Worm (Caenorhabditis elegans) whole organism, L1 larva: ENCODE data around the gene C52B9.10.

Experiments
- C16A3.4 ChIP-seq: fragments of 150-350 bp; optimal IDR thresholded peaks from 2 replicates; lab custom pipeline; 2014; ENCODE audit warnings: missing biosample characterization, missing genetic modification characterization
- F16B12.6 ChIP-seq: fragments of 150-350 bp; optimal IDR thresholded peaks from 2 replicates; lab custom pipeline; 2014; ENCODE audit warnings: missing biosample characterization, missing genetic modification characterization
- aly-2 ChIP-seq: fragments of 150-350 bp; optimal IDR thresholded peaks from 2 replicates; lab custom pipeline; 2014; ENCODE audit warnings: missing biosample characterization, missing genetic modification characterization
- ama-1 ChIP-seq: fragments of 150-350 bp; optimal IDR thresholded peaks from 2 replicates; lab custom pipeline; 2014
- blmp-1 ChIP-seq: fragments of 150-350 bp; optimal IDR thresholded peaks from 2 replicates; lab custom pipeline; 2014; ENCODE audit warnings: missing biosample characterization, missing genetic modification characterization
- ceh-8 ChIP-seq: fragments of 200-800 bp; sonication (Bioruptor generic); optimal IDR thresholded peaks from 2 replicates; lab custom pipeline; 2018; ENCODE audit warnings: mild to moderate bottlenecking, missing genetic modification characterization, moderate library complexity, missing compliant biosample characterization
- ceh-82 ChIP-seq, 3 experiments: fragments of 150-350 bp in 1 of 3; sonication (generic microtip) in 2 of 3; optimal IDR thresholded peaks; 2 replicates each; lab custom pipeline; 2014 to 2017; ENCODE audit warnings: missing biosample characterization in 3 of 3, missing genetic modification characterization in 3 of 3
- dpl-1 ChIP-seq, 3 experiments: fragments of 150-350 bp in 2 of 3; sonication (generic microtip) in 1 of 3; optimal IDR thresholded peaks; 2 replicates each; lab custom pipeline; 2014 to 2017; ENCODE audit warnings: missing biosample characterization in 3 of 3, missing genetic modification characterization in 3 of 3, missing genetic modification reagents in 3 of 3
- dsc-1 ChIP-seq: sonication (generic microtip); optimal IDR thresholded peaks from 2 replicates; lab custom pipeline; 2016; ENCODE audit warnings: mild to moderate bottlenecking, missing genetic modification characterization, missing compliant biosample characterization
- efl-1 ChIP-seq, 4 experiments: fragments of 150-350 bp; optimal IDR thresholded peaks in 3 of 4; peaks in 1 of 4; 1 replicate in 1 of 4; 2 replicates in 3 of 4; lab custom pipeline; 2014; ENCODE audit warnings: missing biosample characterization in 2 of 4, missing genetic modification characterization in 2 of 4, missing genetic modification reagents in 2 of 4
- efl-3 ChIP-seq: fragments of 200-800 bp; sonication (Bioruptor generic); optimal IDR thresholded peaks from 2 replicates; lab custom pipeline; 2018; ENCODE audit warnings: mild to moderate bottlenecking, missing genetic modification characterization, missing compliant biosample characterization
- egl-13 ChIP-seq: sonication (generic microtip); optimal IDR thresholded peaks from 2 replicates; lab custom pipeline; 2016; ENCODE audit warnings: missing genotype, missing genetic modification reagents, missing genetic modification characterization, missing compliant biosample characterization
- egl-27 ChIP-seq, 2 experiments: fragments of 150-350 bp in 1 of 2; sonication (generic microtip); optimal IDR thresholded peaks; 3 replicates each; lab custom pipeline; 2017 to 2018; ENCODE audit warnings: missing biosample characterization in 2 of 2, missing genetic modification characterization in 2 of 2, missing genetic modification reagents in 2 of 2
- elt-2 ChIP-seq: sonication (generic microtip); optimal IDR thresholded peaks from 2 replicates; lab custom pipeline; 2016; ENCODE audit warnings: missing genetic modification characterization, mild to moderate bottlenecking, inconsistent platforms, missing compliant biosample characterization, missing genetic modification reagents
- ets-5 ChIP-seq: fragments of 200-800 bp; sonication (Bioruptor generic); IDR thresholded peaks from 2 replicates; pipeline ENCODE4 v1.3.6; 2022; ENCODE audit warnings: missing genetic modification characterization, missing compliant biosample characterization
- fkh-10 ChIP-seq: sonication (generic microtip); optimal IDR thresholded peaks from 2 replicates; lab custom pipeline; 2017; ENCODE audit warnings: missing biosample characterization, missing genetic modification reagents, missing genetic modification characterization
- fkh-4 ChIP-seq: sonication (generic microtip); optimal IDR thresholded peaks from 2 replicates; lab custom pipeline; 2016; ENCODE audit warnings: missing compliant biosample characterization, missing genetic modification characterization, borderline replicate concordance
- irx-1 ChIP-seq: sonication (generic microtip); optimal IDR thresholded peaks from 2 replicates; lab custom pipeline; 2016; ENCODE audit warnings: missing genetic modification characterization, missing compliant biosample characterization
- isw-1 ChIP-seq: fragments of 200-800 bp; sonication (Bioruptor generic); IDR thresholded peaks from 2 replicates; pipeline ENCODE4 v1.3.6; 2022; ENCODE audit warnings: missing genetic modification characterization, missing compliant biosample characterization
- lin-14 ChIP-seq: fragments of 200-800 bp; sonication (Bioruptor generic); optimal IDR thresholded peaks from 2 replicates; lab custom pipeline; 2018; ENCODE audit warnings: mild to moderate bottlenecking, missing genetic modification characterization, moderate library complexity, missing compliant biosample characterization
- lin-15B ChIP-seq: fragments of 150-350 bp; sonication (generic microtip); optimal IDR thresholded peaks from 3 replicates; lab custom pipeline; 2014; ENCODE audit warnings: missing biosample characterization, missing genetic modification characterization
- lin-35 ChIP-seq, 2 experiments: fragments of 150-350 bp; optimal IDR thresholded peaks; 2 replicates each; lab custom pipeline; 2014; ENCODE audit warnings: missing biosample characterization in 2 of 2, missing genetic modification characterization in 2 of 2, missing genetic modification reagents in 2 of 2
- lin-39 ChIP-seq: fragments of 150-350 bp; optimal IDR thresholded peaks from 2 replicates; lab custom pipeline; 2014; ENCODE audit warnings: missing biosample characterization, missing genetic modification reagents, missing genetic modification characterization
- lsy-2 ChIP-seq, 2 experiments: fragments of 150-350 bp; optimal IDR thresholded peaks; 2 replicates each; lab custom pipeline; 2014; ENCODE audit warnings: missing biosample characterization in 2 of 2, missing genetic modification characterization in 2 of 2
- nhr-47 ChIP-seq: sonication (generic microtip); optimal IDR thresholded peaks from 2 replicates; lab custom pipeline; 2016; ENCODE audit warnings: mild to moderate bottlenecking, missing genetic modification characterization, moderate library complexity, missing compliant biosample characterization
- nhr-71 ChIP-seq: sonication (generic microtip); optimal IDR thresholded peaks from 2 replicates; lab custom pipeline; 2016; ENCODE audit warnings: mild to moderate bottlenecking, missing genetic modification characterization, moderate library complexity, missing compliant biosample characterization
- nhr-77 ChIP-seq: fragments of 150-350 bp; optimal IDR thresholded peaks from 2 replicates; lab custom pipeline; 2014; ENCODE audit warnings: missing biosample characterization, missing genetic modification characterization
- pag-3 ChIP-seq: sonication (generic microtip); optimal IDR thresholded peaks from 2 replicates; lab custom pipeline; 2017; ENCODE audit warnings: missing genetic modification characterization, mild to moderate bottlenecking, missing compliant biosample characterization, antibody characterized with exemption, borderline replicate concordance; ENCODE audit not compliant: insufficient read depth
- pqm-1 ChIP-seq: sonication (generic microtip); optimal IDR thresholded peaks from 3 replicates; lab custom pipeline; 2017; ENCODE audit warnings: missing biosample characterization, missing genetic modification characterization
- snpc-4 ChIP-seq: fragments of 150-350 bp; optimal IDR thresholded peaks from 2 replicates; lab custom pipeline; 2014; ENCODE audit warnings: missing biosample characterization, missing genetic modification characterization
- snu-23 ChIP-seq: sonication (generic microtip); optimal IDR thresholded peaks from 2 replicates; lab custom pipeline; 2016; ENCODE audit warnings: missing genetic modification characterization, missing compliant biosample characterization
- sup-37 ChIP-seq: fragments of 200-800 bp; sonication (Bioruptor generic); optimal IDR thresholded peaks from 2 replicates; lab custom pipeline; 2018; ENCODE audit warnings: mild to moderate bottlenecking, missing genetic modification characterization, missing compliant biosample characterization
- swsn-7 ChIP-seq: sonication (generic microtip); optimal IDR thresholded peaks from 2 replicates; lab custom pipeline; 2016; ENCODE audit warnings: missing genetic modification characterization, missing compliant biosample characterization
- unc-62 ChIP-seq: fragments of 150-350 bp; optimal IDR thresholded peaks from 2 replicates; lab custom pipeline; 2014; ENCODE audit warnings: missing biosample characterization, missing genetic modification reagents, missing genetic modification characterization
- unc-86 ChIP-seq: sonication (generic microtip); optimal IDR thresholded peaks from 2 replicates; lab custom pipeline; 2016; ENCODE audit warnings: missing genetic modification characterization, missing compliant biosample characterization
- vab-15 ChIP-seq: sonication (generic microtip); optimal IDR thresholded peaks from 2 replicates; lab custom pipeline; 2017; ENCODE audit warnings: missing genotype, mild to moderate bottlenecking, missing genetic modification characterization, missing compliant biosample characterization
- xbp-1 ChIP-seq: sonication (generic microtip); optimal IDR thresholded peaks from 2 replicates; lab custom pipeline; 2016; ENCODE audit warnings: missing genetic modification characterization, missing compliant biosample characterization
- zag-1 ChIP-seq: fragments of 150-350 bp; optimal IDR thresholded peaks from 2 replicates; lab custom pipeline; 2014; ENCODE audit warnings: missing biosample characterization, missing genetic modification characterization

C52B9.10 gene

DNA sequence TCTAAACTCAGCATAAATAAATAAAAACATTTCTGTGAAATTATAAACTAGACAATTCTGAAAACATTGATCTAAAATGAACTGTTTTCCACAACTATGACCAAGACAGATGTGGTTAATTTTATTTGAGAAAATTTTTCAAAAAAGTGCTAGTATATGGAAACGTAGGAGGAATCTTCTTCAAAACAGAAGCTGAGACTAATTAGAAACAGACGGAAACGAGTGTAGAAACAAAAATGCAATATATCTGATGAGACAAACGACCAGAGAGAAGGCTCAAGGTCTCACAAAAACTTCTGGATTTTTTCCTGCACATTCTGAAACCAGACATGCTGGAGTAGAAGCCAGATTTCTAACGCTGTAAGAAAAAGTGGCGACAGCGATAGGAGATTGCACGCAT lies 22.2 kb downstream of the C52B9.10 start:
- peak; percentile 86 for TF ChIP-seq fkh-4
- TF ChIP-seq dsc-1 (tag; lab: Kevin White, UChicago), result peak; percentile 96
- TF ChIP-seq lin-39, result no peak
- no peak for TF ChIP-seq ets-5 (GFP tag; lab: Robert Waterston, UW)

DNA sequence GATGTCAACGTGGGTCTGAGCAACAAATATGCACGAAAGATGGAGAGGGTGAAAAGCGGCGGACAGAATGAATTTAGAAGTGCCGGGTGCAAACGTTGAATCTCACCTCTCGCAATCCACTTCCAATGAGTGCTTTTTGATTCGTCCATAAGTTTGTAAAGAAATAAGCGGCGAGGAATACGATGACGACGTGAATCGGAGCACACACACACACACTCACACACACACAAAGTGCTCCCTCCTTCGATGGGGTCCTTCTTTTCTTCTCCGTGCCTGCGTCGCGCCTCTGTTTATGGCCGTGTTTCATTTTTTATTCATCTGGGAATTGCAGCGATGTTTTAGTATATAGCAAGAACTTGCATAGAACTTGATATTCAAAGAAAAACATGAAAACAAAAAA lies 23.7 kb downstream of the C52B9.10 start, which contains the start of gene paf-2:
paf-2 (minus strand) TSS at position 290 of the 400 bp plus-strand sequence.
- TF ChIP-seq elt-2, result no peak
- peak in 1 of 3 experiments; percentile 19 for TF ChIP-seq ceh-82 (tag; optimal IDR thresholded peaks at IDR 0.05; lab: Kevin White, UChicago)
- TF ChIP-seq efl-1 (optimal IDR thresholded peaks at IDR 0.05; lab: Kevin White, UChicago), result no peak
- peak in 1 of 2 experiments; percentile 78 for TF ChIP-seq efl-1 (GFP tag; optimal IDR thresholded peaks at IDR 0.05 in 1 of 2; lab: Kevin White, UChicago)
- peak; percentile 59 for TF ChIP-seq lin-14 (GFP tag; lab: Kevin White, UChicago)
- no peak for TF ChIP-seq egl-13 (tag; lab: Kevin White, UChicago)
- TF ChIP-seq egl-27 (tag; optimal IDR thresholded peaks at IDR 0.05; lab: Kevin White, UChicago), result no peak
- TF ChIP-seq aly-2 (tag; lab: Kevin White, UChicago), result peak; percentile 17
- TF ChIP-seq dpl-1 (GFP tag; optimal IDR thresholded peaks at IDR 0.05; lab: Kevin White, UChicago), result no peak
- TF ChIP-seq fkh-10 (GFP tag; lab: Kevin White, UChicago), result peak; percentile 66
- TF ChIP-seq F16B12.6, result no peak
- TF ChIP-seq lsy-2 (tag; optimal IDR thresholded peaks at IDR 0.05; lab: Kevin White, UChicago), result no peak
- TF ChIP-seq, all 84 proteins: peak for 5

DNA sequence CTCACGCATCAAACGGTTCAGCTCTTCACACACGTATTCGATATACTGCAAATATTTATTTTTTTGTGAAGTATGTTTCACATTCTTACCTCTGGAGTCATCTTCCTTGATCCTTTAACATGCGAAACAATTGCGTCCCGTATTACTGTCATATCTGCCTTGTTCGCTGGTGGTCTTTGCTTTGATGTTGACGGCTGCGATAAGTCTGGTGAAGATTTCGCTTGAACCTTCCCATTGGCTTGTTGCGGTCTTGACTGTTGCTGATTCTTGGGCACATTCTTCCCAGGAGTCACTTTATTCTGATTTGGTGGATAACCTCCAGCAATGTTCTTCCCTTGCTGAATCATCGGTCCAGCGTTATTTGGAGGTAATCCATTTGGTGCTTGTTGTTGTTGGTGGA lies 29.5 kb downstream of the C52B9.10 start:
- TF ChIP-seq swsn-7, result no peak
- TF ChIP-seq ceh-8 (GFP tag; lab: Kevin White, UChicago), result no peak
- no peak for TF ChIP-seq irx-1 (tag; lab: Kevin White, UChicago)
- no peak for TF ChIP-seq lin-35 (GFP tag; optimal IDR thresholded peaks at IDR 0.05; lab: Kevin White, UChicago)
- TF ChIP-seq dpl-1 (GFP tag; optimal IDR thresholded peaks at IDR 0.05; lab: Kevin White, UChicago), result no peak
- TF ChIP-seq snpc-4 (tag; lab: Kevin White, UChicago), result no peak
- TF ChIP-seq lsy-2 (tag; optimal IDR thresholded peaks at IDR 0.05; lab: Kevin White, UChicago), result no peak
- TF ChIP-seq lin-15B (tag; lab: Kevin White, UChicago), result no peak
- TF ChIP-seq blmp-1, result no peak
- no peak for TF ChIP-seq nhr-47 (tag; lab: Kevin White, UChicago)
- TF ChIP-seq, all 84 proteins: peak for 0

DNA sequence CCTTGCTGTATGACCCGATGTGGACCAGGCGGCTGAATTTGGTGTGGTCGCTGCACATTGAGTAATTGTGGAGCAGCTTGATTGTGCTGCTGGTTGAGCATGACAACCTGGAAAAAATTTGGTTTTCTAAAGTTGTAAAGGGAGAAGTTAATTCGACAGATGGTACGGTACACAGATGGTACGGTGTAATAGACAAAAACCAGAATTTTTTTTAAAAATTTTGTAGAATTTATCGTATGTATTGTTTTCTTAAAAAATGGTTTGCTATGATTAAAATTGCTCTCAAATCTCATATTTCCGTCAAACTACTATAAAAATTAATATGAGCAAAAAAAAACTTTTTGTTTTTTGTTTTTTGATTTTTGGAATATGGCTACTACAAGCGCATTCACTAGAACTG lies 33.1 kb downstream of the C52B9.10 start, which contains the start of gene pqn-15:
pqn-15 (minus strand) TSS at position 101 of the 400 bp plus-strand sequence.
- TF ChIP-seq unc-86 (tag; lab: Kevin White, UChicago), result no peak
- TF ChIP-seq pqm-1, result no peak
- no peak for TF ChIP-seq C16A3.4 (tag; lab: Kevin White, UChicago)
- TF ChIP-seq nhr-71, result no peak
- TF ChIP-seq vab-15 (tag; lab: Kevin White, UChicago), result no peak
- TF ChIP-seq isw-1, result no peak
- TF ChIP-seq pag-3 (tag; lab: Kevin White, UChicago), result no peak
- no peak for TF ChIP-seq lin-35 (GFP tag; optimal IDR thresholded peaks at IDR 0.05; lab: Kevin White, UChicago)
- no peak for TF ChIP-seq sup-37
- no peak for TF ChIP-seq dsc-1 (tag; lab: Kevin White, UChicago)
- TF ChIP-seq ama-1, result no peak
- TF ChIP-seq snu-23, result no peak
- no peak for TF ChIP-seq xbp-1 (tag; lab: Kevin White, UChicago)
- no peak for TF ChIP-seq unc-62 (GFP tag; lab: Kevin White, UChicago)
- no peak for TF ChIP-seq efl-3 (GFP tag; lab: Kevin White, UChicago)
- TF ChIP-seq lsy-2 (tag; optimal IDR thresholded peaks at IDR 0.05; lab: Kevin White, UChicago), result no peak
- no peak for TF ChIP-seq zag-1 (tag; lab: Kevin White, UChicago)
- no peak for TF ChIP-seq nhr-77 (tag; lab: Kevin White, UChicago)
